Fruit fly (Drosophila melanogaster): ENCODE data around the gene sv.

dm6 chr4:1050422-1050821 is 38.2 kb upstream of the sv start:
- TF ChIP-seq CG15710 (tag; optimal IDR thresholded peaks at IDR 0.05) (no peak), CG14655 (GFP tag; optimal IDR thresholded peaks at IDR 0.05) (no peak), Pif1A (GFP tag; optimal IDR thresholded peaks at IDR 0.05) (no peak), rn (GFP tag; IDR thresholded peaks at IDR 0.05) (no peak)
